Worm (Caenorhabditis elegans): ENCODE measurements around the gene srj-23.

Gene srj-23

ce11 chrV:1411459-1411858 lies 40.0 kb upstream of the srj-23 start, which contains the start of gene snt-5:
Gene snt-5, minus strand, starts transcription at chrV:1411559.
- TF ChIP-seq dpl-1 (GFP tag; optimal IDR thresholded peaks at IDR 0.05) (no peak), Y53F4B.3 (GFP tag; IDR thresholded peaks at IDR 0.05) (no peak), atf-7 (tag; optimal IDR thresholded peaks at IDR 0.05) (no peak)

DNA sequence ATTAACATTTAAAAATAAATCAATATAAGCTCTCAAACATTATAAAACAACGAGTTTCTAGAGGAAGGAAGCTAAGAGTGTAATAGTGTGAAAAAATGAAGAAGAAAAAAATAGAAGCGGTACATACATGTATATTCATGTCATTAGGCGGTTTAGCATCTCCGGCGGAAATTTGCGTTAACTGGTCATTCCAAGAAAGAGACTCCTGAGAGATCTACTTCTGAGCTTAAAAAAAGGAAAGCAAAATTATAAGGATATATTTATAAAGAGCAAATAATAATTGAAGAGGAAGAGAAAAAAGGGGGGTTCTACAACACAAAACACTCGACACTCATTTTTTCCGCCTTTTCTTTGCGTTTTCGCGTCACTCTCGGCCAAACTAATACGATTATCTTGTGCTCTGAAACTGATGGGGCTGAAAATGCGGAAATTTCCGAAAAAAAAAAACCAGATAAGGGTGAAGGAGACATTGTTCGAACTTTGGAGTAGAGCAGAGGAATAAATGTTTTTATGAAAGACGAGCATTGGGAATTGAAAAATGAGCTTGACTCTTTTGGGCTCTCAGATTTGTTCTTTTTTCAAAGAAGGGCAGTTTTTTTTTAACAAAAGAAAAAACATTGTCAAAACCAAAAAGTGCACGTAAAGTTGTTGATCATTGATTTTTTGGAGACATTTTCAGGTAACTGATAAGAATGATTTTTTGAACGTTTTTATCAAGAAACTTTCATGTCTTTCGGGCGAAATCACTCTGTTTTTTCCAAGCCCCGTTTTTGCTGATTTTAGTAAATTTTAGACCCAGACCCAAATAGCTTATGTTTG lies 36.6 kb upstream of the srj-23 start:
- TF ChIP-seq nhr-80 (tag; optimal IDR thresholded peaks at IDR 0.05) (peak; percentile 78), Y67H2A.10 (GFP tag; conservative IDR thresholded peaks at IDR 0.05) (no peak)

- TF ChIP-seq F49E8.2 (tag; optimal IDR thresholded peaks at IDR 0.05; ENCODE audit: insufficient read depth) (no peak), fkh-3 (tag; optimal IDR thresholded peaks at IDR 0.05) (no peak), sdz-38 (tag; optimal IDR thresholded peaks at IDR 0.05) (no peak), lin-35 (GFP tag; optimal IDR thresholded peaks at IDR 0.05) (no peak), dox-1 (GFP tag; IDR thresholded peaks at IDR 0.05) (no peak), D2030.7 (GFP tag; IDR thresholded peaks at IDR 0.05) (no peak), F23B12.7 (tag; optimal IDR thresholded peaks at IDR 0.05; ENCODE audit: insufficient read depth) (no peak), nhr-80 (tag; optimal IDR thresholded peaks at IDR 0.05) (no peak)
Measured at ce11 chrV:1416154-1416553, 35.3 kb upstream of the srj-23 start.

ce11 chrV:1422269-1422668 lies 29.2 kb upstream of the srj-23 start:
- TF ChIP-seq Y67H2A.10 (GFP tag; conservative IDR thresholded peaks at IDR 0.05) (no peak), F52B5.7 (tag; optimal IDR thresholded peaks at IDR 0.05) (no peak), F39B2.1 (GFP tag; IDR thresholded peaks at IDR 0.05) (no peak), rpc-1 (optimal IDR thresholded peaks at IDR 0.05) (no peak), rpc-1 (tag; optimal IDR thresholded peaks at IDR 0.05) (no peak), nhr-80 (tag; optimal IDR thresholded peaks at IDR 0.05) (no peak), F49E8.2 (tag; optimal IDR thresholded peaks at IDR 0.05; ENCODE audit: insufficient read depth) (no peak), cebp-1 (GFP tag; IDR thresholded peaks at IDR 0.05) (no peak), cebp-1 (tag; optimal IDR thresholded peaks at IDR 0.05) (no peak), xnd-1 (tag; optimal IDR thresholded peaks at IDR 0.05) (no peak), sea-2 (GFP tag; IDR thresholded peaks at IDR 0.05) (no peak), egl-18 (GFP tag; IDR thresholded peaks at IDR 0.05) (no peak)

ce11 chrV:1423338-1423737 lies 28.1 kb upstream of the srj-23 start:
- TF ChIP-seq somi-1 (GFP tag; optimal IDR thresholded peaks at IDR 0.05) (no peak), attf-6 (GFP tag; IDR thresholded peaks at IDR 0.05) (no peak), Y95B8A.8 (GFP tag; IDR thresholded peaks at IDR 0.05) (no peak), egl-44 (GFP tag; IDR thresholded peaks at IDR 0.05) (no peak), hlh-12 (tag; optimal IDR thresholded peaks at IDR 0.05) (no peak), sea-2 (GFP tag; IDR thresholded peaks at IDR 0.05) (no peak), nhr-80 (tag; optimal IDR thresholded peaks at IDR 0.05) (no peak), let-526 (GFP tag; IDR thresholded peaks at IDR 0.05) (no peak), unc-130 (GFP tag; optimal IDR thresholded peaks at IDR 0.05) (no peak), ceh-27 (GFP tag; optimal IDR thresholded peaks at IDR 0.05) (no peak), snpc-4 (GFP tag; optimal IDR thresholded peaks at IDR 0.05) (no peak), snpc-4 (tag; optimal IDR thresholded peaks at IDR 0.05) (no peak), zim-3 (tag; optimal IDR thresholded peaks at IDR 0.05) (no peak), F57A8.1 (GFP tag; optimal IDR thresholded peaks at IDR 0.05) (no peak), F37B4.10 (GFP tag; IDR thresholded peaks at IDR 0.05) (no peak), D2030.7 (GFP tag; IDR thresholded peaks at IDR 0.05) (no peak)
